Worm (Caenorhabditis elegans): ENCODE data around the gene krr-1.

krr-1 gene

ce11 chrV:7230847-7231246 lies at the start of gene krr-1, which contains the start of gene gei-6:
TSS of gene krr-1 (plus strand) at chrV:7231190.
TSS of gene gei-6 (minus strand) at chrV:7230848.
- TF ChIP-seq sptf-1 (tag; optimal IDR thresholded peaks at IDR 0.05) (peak; percentile 94), unc-120 (tag; optimal IDR thresholded peaks at IDR 0.05; ENCODE audit: poor library complexity, severe bottlenecking) (peak; percentile 70), nhr-237 (tag; optimal IDR thresholded peaks at IDR 0.05) (peak; percentile 39), ces-1 (GFP tag; optimal IDR thresholded peaks at IDR 0.05) (peak; percentile 19), ceh-83 (GFP tag; optimal IDR thresholded peaks at IDR 0.05) (peak; percentile 70), ceh-39 (tag; optimal IDR thresholded peaks at IDR 0.05) (no peak), M03D4.4 (tag; optimal IDR thresholded peaks at IDR 0.05) (peak; percentile 91), mab-5 (tag; optimal IDR thresholded peaks at IDR 0.05) (peak; percentile 31), lin-32 (GFP tag; optimal IDR thresholded peaks at IDR 0.05) (peak; percentile 74), bed-3 (GFP tag; optimal IDR thresholded peaks at IDR 0.05) (peak; percentile 73), mls-2 (tag; optimal IDR thresholded peaks at IDR 0.05) (peak; percentile 87), unc-39 (tag; optimal IDR thresholded peaks at IDR 0.05) (no peak), lsy-2 (tag; optimal IDR thresholded peaks at IDR 0.05) (peak; percentile 65), sem-2 (GFP tag; optimal IDR thresholded peaks at IDR 0.05) (peak; percentile 71), snpc-4 (tag; optimal IDR thresholded peaks at IDR 0.05) (no peak), nhr-2 (tag; optimal IDR thresholded peaks at IDR 0.05) (no peak), unc-62 (GFP tag; optimal IDR thresholded peaks at IDR 0.05) (peak; percentile 7), lin-13 (tag; optimal IDR thresholded peaks at IDR 0.05) (peak; percentile 74), flh-1 (GFP tag; optimal IDR thresholded peaks at IDR 0.05) (peak; percentile 55), zip-8 (tag; optimal IDR thresholded peaks at IDR 0.05) (no peak), elt-1 (tag; optimal IDR thresholded peaks at IDR 0.05; ENCODE audit: borderline replicate concordance, insufficient read depth) (peak; percentile 60), blmp-1 (tag; optimal IDR thresholded peaks at IDR 0.05) (peak; percentile 81), ham-2 (GFP tag; optimal IDR thresholded peaks at IDR 0.05) (peak; percentile 79), nhr-76 (tag; optimal IDR thresholded peaks at IDR 0.05) (peak; percentile 44), drap-1 (GFP tag; optimal IDR thresholded peaks at IDR 0.05) (peak; percentile 80), tbx-8 (GFP tag; optimal IDR thresholded peaks at IDR 0.05) (peak; percentile 76), cnd-1 (tag; optimal IDR thresholded peaks at IDR 0.05) (peak; percentile 80), mep-1 (tag; optimal IDR thresholded peaks at IDR 0.05) (peak; percentile 82), nhr-28 (tag; optimal IDR thresholded peaks at IDR 0.05) (no peak), nhr-12 (tag; optimal IDR thresholded peaks at IDR 0.05) (peak; percentile 46), elt-3 (tag; optimal IDR thresholded peaks at IDR 0.05) (peak; percentile 1), hlh-1 (tag; optimal IDR thresholded peaks at IDR 0.05) (peak; percentile 86), ztf-11 (tag; optimal IDR thresholded peaks at IDR 0.05) (peak; percentile 89), ceh-43 (GFP tag; optimal IDR thresholded peaks at IDR 0.05) (peak; percentile 89), pha-4 (tag; optimal IDR thresholded peaks at IDR 0.05) (peak; percentile 4)

DNA sequence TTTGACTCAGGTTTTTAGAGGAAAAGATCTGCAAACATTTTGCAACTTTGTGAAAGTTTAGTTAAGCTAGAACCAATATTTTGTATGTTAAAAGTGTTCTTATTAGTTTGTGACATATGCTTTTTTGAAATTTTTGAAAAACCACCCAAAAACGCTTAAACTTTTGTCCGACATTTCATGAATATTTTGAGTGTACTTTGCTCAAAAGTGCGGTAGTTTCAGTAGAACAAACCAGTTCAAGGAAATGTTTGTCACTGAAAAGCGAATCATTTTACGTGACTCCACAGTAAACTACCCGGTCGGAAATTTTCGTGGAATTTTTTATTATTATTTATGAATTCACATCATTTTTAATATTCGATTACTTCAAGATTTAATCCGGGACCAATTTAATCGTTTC lies 46.4 kb upstream of the krr-1 start, which contains the start of gene pitr-5:
pitr-5 (plus strand) TSS at position 301 of the 400 bp plus-strand sequence.
- TF ChIP-seq blmp-1 (tag; optimal IDR thresholded peaks at IDR 0.05) = no peak
- no peak for TF ChIP-seq unc-39 (tag; optimal IDR thresholded peaks at IDR 0.05)
- TF ChIP-seq sptf-1 (tag; optimal IDR thresholded peaks at IDR 0.05) = no peak
- TF ChIP-seq ceh-43 (GFP tag; optimal IDR thresholded peaks at IDR 0.05) = no peak
- no peak for TF ChIP-seq ceh-39 (tag; optimal IDR thresholded peaks at IDR 0.05)
- no peak for TF ChIP-seq flh-1 (GFP tag; optimal IDR thresholded peaks at IDR 0.05)
- TF ChIP-seq hlh-1 (tag; optimal IDR thresholded peaks at IDR 0.05) = no peak
- no peak for TF ChIP-seq elt-3 (tag; optimal IDR thresholded peaks at IDR 0.05)

ce11 chrV:7186599-7186998 lies 44.4 kb upstream of the krr-1 start:
- TF ChIP-seq flh-1 (GFP tag; optimal IDR thresholded peaks at IDR 0.05) (no peak), mep-1 (tag; optimal IDR thresholded peaks at IDR 0.05) (no peak), unc-120 (tag; optimal IDR thresholded peaks at IDR 0.05; ENCODE audit: poor library complexity, severe bottlenecking) (no peak)

DNA sequence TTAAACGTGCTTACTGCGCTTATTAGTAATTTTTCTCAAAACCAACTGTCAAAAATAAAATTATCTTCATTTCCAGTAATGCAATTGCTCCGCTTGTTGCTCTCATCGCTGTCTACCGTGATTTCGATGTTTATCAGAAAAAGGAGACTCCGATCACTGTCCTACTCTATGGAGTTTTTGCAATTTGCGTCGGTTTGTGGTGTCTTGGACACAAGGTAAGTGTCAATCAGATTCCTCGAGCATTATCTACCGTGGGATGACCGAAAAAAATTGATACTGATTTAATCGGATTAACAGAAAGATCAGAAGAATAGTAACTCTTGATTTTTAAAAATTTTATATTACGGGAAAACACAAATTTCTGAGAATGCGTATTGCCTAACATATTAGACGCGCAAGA lies 43.7 kb upstream of the krr-1 start:
- TF ChIP-seq hlh-1 (tag; optimal IDR thresholded peaks at IDR 0.05) (no peak), nhr-237 (tag; optimal IDR thresholded peaks at IDR 0.05) (no peak), bed-3 (GFP tag; optimal IDR thresholded peaks at IDR 0.05) (no peak), pha-4 (tag; optimal IDR thresholded peaks at IDR 0.05) (no peak), sptf-1 (tag; optimal IDR thresholded peaks at IDR 0.05) (no peak), mab-5 (tag; optimal IDR thresholded peaks at IDR 0.05) (no peak), ces-1 (GFP tag; optimal IDR thresholded peaks at IDR 0.05) (no peak), ceh-83 (GFP tag; optimal IDR thresholded peaks at IDR 0.05) (no peak), mls-2 (tag; optimal IDR thresholded peaks at IDR 0.05) (no peak), unc-120 (tag; optimal IDR thresholded peaks at IDR 0.05; ENCODE audit: poor library complexity, severe bottlenecking) (no peak), lin-32 (GFP tag; optimal IDR thresholded peaks at IDR 0.05) (no peak)
